Fruit fly (Drosophila melanogaster) S2 (cell line): ENCODE measurements around the gene x16.

Source experiments
- CG8478 ChIP-seq: fragments of >200 bp; optimal IDR thresholded peaks from 2 replicates; lab custom pipeline; 2018
- CTCF ChIP-seq, 2 experiments: fragments of >200 bp; optimal IDR thresholded peaks; 2 replicates each; lab custom pipeline; 2018

The x16 gene

dm6 chr2L:6919850-6920660 lies at the start of gene x16:
TSS of gene x16 (minus strand) at chr2L:6920210.
- TF ChIP-seq CG8478 (lab: Kevin White, UChicago): no peak
- peak in 1 of 2 experiments; percentile 5 for TF ChIP-seq CTCF (optimal IDR thresholded peaks at IDR 0.05; lab: Kevin White, UChicago)

- TF ChIP-seq CG8478 (lab: Kevin White, UChicago): no peak
- peak; percentile 50 for TF ChIP-seq CTCF (optimal IDR thresholded peaks at IDR 0.05; lab: Kevin White, UChicago)
These were observed 48.1 kb upstream of the x16 start for dm6 chr2L:6968013-6968517.

dm6 chr2L:6967422-6968012 lies 47.5 kb upstream of the x16 start, which contains the start of gene Sumo:
TSS of gene Sumo (minus strand) at chr2L:6967644.
- no peak for TF ChIP-seq CTCF (optimal IDR thresholded peaks at IDR 0.05; lab: Kevin White, UChicago)
- TF ChIP-seq CG8478 (lab: Kevin White, UChicago): no peak

- TF ChIP-seq CTCF (optimal IDR thresholded peaks at IDR 0.05; lab: Kevin White, UChicago): no peak
- no peak for TF ChIP-seq CG8478 (lab: Kevin White, UChicago)
These were observed 46.3 kb upstream of the x16 start for dm6 chr2L:6966309-6966708.

- TF ChIP-seq CG8478 (lab: Kevin White, UChicago) (no peak), CTCF (optimal IDR thresholded peaks at IDR 0.05; lab: Kevin White, UChicago) (no peak)
These were observed 44.6 kb upstream of the x16 start for dm6 chr2L:6964632-6965031.

- TF ChIP-seq CG8478 (lab: Kevin White, UChicago): no peak
- no peak for TF ChIP-seq CTCF (optimal IDR thresholded peaks at IDR 0.05; lab: Kevin White, UChicago)
These were observed 44.0 kb upstream of the x16 start, which contains the start of the genes sip2 and Coprox for dm6 chr2L:6964022-6964434. TSS of gene sip2 (minus strand) at chr2L:6964074. TSS of gene Coprox (plus strand) at chr2L:6964421.

- TF ChIP-seq CTCF (optimal IDR thresholded peaks at IDR 0.05; lab: Kevin White, UChicago): no peak
- TF ChIP-seq CG8478 (lab: Kevin White, UChicago): no peak
These were observed 40.2 kb upstream of the x16 start, which contains the start of the genes Atac1 and Hmgcl for dm6 chr2L:6960165-6960564. TSS of gene Atac1 (minus strand) at chr2L:6960328. TSS of gene Hmgcl (plus strand) at chr2L:6960377.

- TF ChIP-seq CG8478 (lab: Kevin White, UChicago): no peak
These were observed 36.7 kb upstream of the x16 start, which contains the start of the genes CG13775 and CG3430 for dm6 chr2L:6956725-6957124. TSS of gene CG13775 (minus strand) at chr2L:6956950. TSS of gene CG3430 (plus strand) at chr2L:6957008.

dm6 chr2L:6950096-6950495 lies 30.1 kb upstream of the x16 start, which contains the start of the genes Gas41 and SA1:
TSS of gene Gas41 (minus strand) at chr2L:6950207.
TSS of gene SA1 (plus strand) at chr2L:6950421.
- TF ChIP-seq CTCF (optimal IDR thresholded peaks at IDR 0.05; lab: Kevin White, UChicago): no peak
- TF ChIP-seq CG8478 (lab: Kevin White, UChicago): no peak

- TF ChIP-seq CG8478 (lab: Kevin White, UChicago): no peak
- TF ChIP-seq CTCF (optimal IDR thresholded peaks at IDR 0.05; lab: Kevin White, UChicago): peak in 1 of 2 experiments; percentile 9
These were observed 28.5 kb upstream of the x16 start, which contains the start of gene ihog for dm6 chr2L:6948540-6948942. TSS of gene ihog (minus strand) at chr2L:6948808.

- no peak for TF ChIP-seq CG8478 (lab: Kevin White, UChicago)
- TF ChIP-seq CTCF (optimal IDR thresholded peaks at IDR 0.05; lab: Kevin White, UChicago): no peak
These were observed 25.1 kb upstream of the x16 start, which contains the start of gene Fgop2 for dm6 chr2L:6945088-6945487. TSS of gene Fgop2 (minus strand) at chr2L:6945289.

- TF ChIP-seq CG8478 (lab: Kevin White, UChicago): no peak
- no peak for TF ChIP-seq CTCF (optimal IDR thresholded peaks at IDR 0.05; lab: Kevin White, UChicago)
These were observed 22.7 kb upstream of the x16 start, which contains the start of gene CG18304 for dm6 chr2L:6942714-6943113. TSS of gene CG18304 (minus strand) at chr2L:6942814.

- no peak for TF ChIP-seq CG8478 (lab: Kevin White, UChicago)
- TF ChIP-seq CTCF (optimal IDR thresholded peaks at IDR 0.05; lab: Kevin White, UChicago): no peak
These were observed 21.7 kb upstream of the x16 start for dm6 chr2L:6941731-6942130.

- TF ChIP-seq CTCF (optimal IDR thresholded peaks at IDR 0.05; lab: Kevin White, UChicago) (peak in 1 of 2 experiments; percentile 35), CG8478 (lab: Kevin White, UChicago) (no peak)
These were observed 19.7 kb upstream of the x16 start for dm6 chr2L:6939698-6940097.
